Fruit fly (Drosophila melanogaster): Measurements from ENCODE around the gene Phlpp.

Phlpp gene

DNA sequence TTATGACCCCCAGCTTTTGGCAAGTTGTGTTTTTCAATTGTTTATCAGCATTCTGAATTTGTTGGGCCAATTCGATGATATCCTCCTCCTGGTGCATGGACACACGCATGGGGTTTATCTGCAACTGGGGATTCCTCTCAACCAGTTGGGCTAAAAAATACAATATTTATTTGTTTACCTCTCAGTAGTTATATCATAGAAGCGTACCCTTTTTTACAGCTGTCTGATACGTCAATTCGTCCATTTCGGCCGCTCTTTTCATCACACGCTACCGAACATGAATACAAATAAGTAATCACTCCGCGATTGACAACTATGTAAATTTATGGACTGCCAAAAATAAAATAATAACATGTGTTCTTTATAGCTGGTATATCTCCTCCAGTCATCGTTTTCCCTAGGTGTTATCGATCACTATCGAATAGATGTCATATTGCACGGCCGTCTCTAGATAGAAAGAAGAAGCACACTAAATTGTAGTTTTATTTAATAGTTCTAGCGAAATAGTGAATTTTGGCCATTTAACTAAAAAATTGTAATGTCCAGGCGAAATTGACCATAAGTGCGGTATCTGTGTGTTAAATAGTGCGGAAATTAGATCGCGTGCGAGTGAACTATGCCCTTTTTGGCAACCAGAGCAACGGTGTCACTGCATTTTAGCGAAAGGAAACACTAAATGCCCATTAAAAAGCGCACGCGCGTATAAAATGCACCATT lies 24.6 kb upstream of the Phlpp start, which contains the start of the genes mib2 and CG31800 (continued):
- TF ChIP-seq CG14441 (GFP tag; IDR thresholded peaks at IDR 0.05) (no peak), CG10565 (GFP tag; optimal IDR thresholded peaks at IDR 0.05) (no peak), D19A (tag; optimal IDR thresholded peaks at IDR 0.05) (no peak), tup (GFP tag; optimal IDR thresholded peaks at IDR 0.05) (no peak), Awh (GFP tag; IDR thresholded peaks at IDR 0.05) (no peak), Dfd (GFP tag; optimal IDR thresholded peaks at IDR 0.05) (no peak), odd (GFP tag; optimal IDR thresholded peaks at IDR 0.05) (no peak), dmrt11E (tag; optimal IDR thresholded peaks at IDR 0.05) (no peak), Doc2 (GFP tag; IDR thresholded peaks at IDR 0.05) (no peak), CG11560 (tag; IDR thresholded peaks at IDR 0.05) (no peak), bbx (GFP tag; IDR thresholded peaks at IDR 0.05; ENCODE audit: partially characterized antibody) (peak; percentile 91), E2f1 (GFP tag; IDR thresholded peaks at IDR 0.05) (no peak), CG4854 (GFP tag; optimal IDR thresholded peaks at IDR 0.05) (no peak), Dad (GFP tag; optimal IDR thresholded peaks at IDR 0.05) (no peak), CG10462 (GFP tag; optimal IDR thresholded peaks at IDR 0.05) (no peak), CG14860 (GFP tag; IDR thresholded peaks at IDR 0.05; ENCODE audit: partially characterized antibody) (peak; percentile 76), schlank (tag; optimal IDR thresholded peaks at IDR 0.05) (no peak), Bdp1 (GFP tag; optimal IDR thresholded peaks at IDR 0.05) (no peak), Rfx (GFP tag; IDR thresholded peaks at IDR 0.05) (no peak), NC2β (GFP tag; optimal IDR thresholded peaks at IDR 0.05) (no peak), vfl (GFP tag; optimal IDR thresholded peaks at IDR 0.05) (no peak), CG14050 (GFP tag; IDR thresholded peaks at IDR 0.05) (no peak), Opbp (GFP tag; IDR thresholded peaks at IDR 0.05; ENCODE audit: partially characterized antibody) (peak; percentile 86; the same call in 2 of the 3 replicates), lov (optimal IDR thresholded peaks at IDR 0.05) (no peak), lov (GFP tag; IDR thresholded peaks at IDR 0.05) (no peak), lmd (GFP tag; IDR thresholded peaks at IDR 0.05) (no peak), Lpt (GFP tag; optimal IDR thresholded peaks at IDR 0.05) (no peak), zen2 (GFP tag; IDR thresholded peaks at IDR 0.05; ENCODE audit: partially characterized antibody) (peak; percentile 81; the same call in 2 of the 3 replicates), ro (GFP tag; IDR thresholded peaks at IDR 0.05) (no peak), CG30020 (tag; optimal IDR thresholded peaks at IDR 0.05) (peak; percentile 39), Scr (GFP tag; IDR thresholded peaks at IDR 0.05; ENCODE audit: partially characterized antibody) (peak; percentile 85), pfk (GFP tag; optimal IDR thresholded peaks at IDR 0.05) (no peak), Hand (GFP tag; optimal IDR thresholded peaks at IDR 0.05) (no peak), CG15073 (GFP tag; optimal IDR thresholded peaks at IDR 0.05) (no peak), luna (GFP tag; optimal IDR thresholded peaks at IDR 0.05) (no peak), Ptx1 (GFP tag; IDR thresholded peaks at IDR 0.05) (no peak), Spps (tag; optimal IDR thresholded peaks at IDR 0.05) (no peak), prd (optimal IDR thresholded peaks at IDR 0.05) (no peak), prd (GFP tag; IDR thresholded peaks at IDR 0.05) (no peak), CG8924 (tag; optimal IDR thresholded peaks at IDR 0.05) (peak; percentile 16), CG7839 (tag; optimal IDR thresholded peaks at IDR 0.05) (no peak), chinmo (GFP tag; IDR thresholded peaks at IDR 0.05; ENCODE audit: partially characterized antibody) (peak; percentile 82; the same call in 2 of the 4 replicates), NK7.1 (GFP tag; optimal IDR thresholded peaks at IDR 0.05) (no peak), ase (GFP tag; IDR thresholded peaks at IDR 0.05) (no peak), CG16813 (GFP tag; IDR thresholded peaks at IDR 0.05; ENCODE audit: partially characterized antibody) (peak; percentile 76), CG3163 (GFP tag; optimal IDR thresholded peaks at IDR 0.05) (no peak), Hmx (GFP tag; optimal IDR thresholded peaks at IDR 0.05) (no peak), maf-S (GFP tag; optimal IDR thresholded peaks at IDR 0.05) (no peak), ATbp (GFP tag; optimal IDR thresholded peaks at IDR 0.05) (no peak), CG18764 (GFP tag; optimal IDR thresholded peaks at IDR 0.05) (no peak), Atf-2 (GFP tag; optimal IDR thresholded peaks at IDR 0.05) (no peak)

All from whole organism, embryonic.